Worm (Caenorhabditis elegans) whole organism, young adult: ENCODE measurements around the gene sinh-1.

Experiments used
- B0035.1 ChIP-seq: sonication (generic microtip); optimal IDR thresholded peaks from 2 replicates; lab custom pipeline; 2016; ENCODE audit warnings: missing genetic modification characterization, mild to moderate bottlenecking, missing compliant biosample characterization, missing genotype, missing genetic modification reagents
- B0261.1 ChIP-seq: sonication (generic microtip); optimal IDR thresholded peaks from 2 replicates; lab custom pipeline; 2016; ENCODE audit warnings: mild to moderate bottlenecking, missing genetic modification characterization, moderate library complexity, missing compliant biosample characterization
- C06A6.2 ChIP-seq: fragments of 200-800 bp; sonication (Bioruptor generic); conservative IDR thresholded peaks from 2 replicates; pipeline ENCODE4 v1.3.6; 2022; ENCODE audit warnings: missing genetic modification characterization, missing compliant biosample characterization
- C17E4.6 ChIP-seq: fragments of 200-800 bp; sonication (Bioruptor generic); IDR thresholded peaks from 2 replicates; pipeline ENCODE4 v1.3.6; 2022; ENCODE audit warnings: missing genetic modification reagents, missing genetic modification characterization, missing compliant biosample characterization
- D2030.7 ChIP-seq: fragments of 200-800 bp; sonication (Bioruptor generic); IDR thresholded peaks from 2 replicates; pipeline ENCODE4 v1.3.6; 2022; ENCODE audit warnings: missing genetic modification reagents, missing genetic modification characterization, missing compliant biosample characterization
- F37B4.10 ChIP-seq: fragments of 200-800 bp; sonication (Bioruptor generic); IDR thresholded peaks from 2 replicates; pipeline ENCODE4 v1.3.6; 2022; ENCODE audit warnings: missing genetic modification characterization, missing compliant biosample characterization
- F39B2.1 ChIP-seq: fragments of 200-800 bp; sonication (Bioruptor generic); IDR thresholded peaks from 2 replicates; pipeline ENCODE4 v1.3.6; 2022; ENCODE audit warnings: missing genetic modification reagents, missing genetic modification characterization, missing compliant biosample characterization
- F49E8.2 ChIP-seq: sonication (generic microtip); optimal IDR thresholded peaks from 3 replicates; lab custom pipeline; 2017; ENCODE audit warnings: missing genetic modification characterization, mild to moderate bottlenecking, missing compliant biosample characterization, antibody characterized with exemption, moderate library complexity; ENCODE audit not compliant: insufficient read depth
- F55B11.4 ChIP-seq: sonication (generic microtip); optimal IDR thresholded peaks from 2 replicates; lab custom pipeline; 2016; ENCODE audit warnings: missing compliant biosample characterization, missing genetic modification characterization, borderline replicate concordance; ENCODE audit not compliant: insufficient read depth
- Y53F4B.3 ChIP-seq: fragments of 200-800 bp; sonication (Bioruptor generic); IDR thresholded peaks from 2 replicates; pipeline ENCODE4 v1.3.6; 2022; ENCODE audit warnings: missing genetic modification reagents, missing genetic modification characterization, missing compliant biosample characterization
- Y67H2A.10 ChIP-seq: fragments of 200-800 bp; sonication (Bioruptor generic); conservative IDR thresholded peaks from 2 replicates; pipeline ENCODE4 v1.3.6; 2022; ENCODE audit warnings: missing genetic modification reagents, missing genetic modification characterization, missing compliant biosample characterization
- athp-1 ChIP-seq: sonication (generic microtip); optimal IDR thresholded peaks from 2 replicates; lab custom pipeline; 2017; ENCODE audit warnings: mild to moderate bottlenecking, missing genetic modification characterization, missing compliant biosample characterization
- attf-5 ChIP-seq: fragments of 200-800 bp; sonication (Bioruptor generic); optimal IDR thresholded peaks from 2 replicates; lab custom pipeline; 2018; ENCODE audit warnings: mild to moderate bottlenecking, missing genetic modification characterization, missing compliant biosample characterization
- attf-6 ChIP-seq: fragments of 200-800 bp; sonication (Bioruptor generic); IDR thresholded peaks from 2 replicates; pipeline ENCODE4 v1.3.6; 2022; ENCODE audit warnings: missing genetic modification reagents, missing genetic modification characterization, missing compliant biosample characterization
- cebp-1 ChIP-seq, 2 experiments: fragments of 200-800 bp in 1 of 2; sonication (Bioruptor generic) in 1 of 2; sonication (generic microtip) in 1 of 2; IDR thresholded peaks in 1 of 2; optimal IDR thresholded peaks in 1 of 2; 2 replicates each; pipeline versions ENCODE4 v1.3.6 to Lab custom; 2017 to 2022; ENCODE audit warnings: missing compliant biosample characterization in 2 of 2, missing genetic modification characterization in 2 of 2, mild to moderate bottlenecking in 1 of 2, missing genetic modification reagents in 1 of 2, moderate library complexity in 1 of 2
- ceh-27 ChIP-seq: fragments of 200-800 bp; sonication (Bioruptor generic); optimal IDR thresholded peaks from 2 replicates; lab custom pipeline; 2018; ENCODE audit warnings: mild to moderate bottlenecking, missing genetic modification characterization, moderate library complexity, missing compliant biosample characterization
- ceh-40 ChIP-seq: fragments of 200-800 bp; sonication (Bioruptor generic); IDR thresholded peaks from 2 replicates; pipeline ENCODE4 v1.3.6; 2022; ENCODE audit warnings: missing genetic modification characterization, missing compliant biosample characterization
- dox-1 ChIP-seq: fragments of 200-800 bp; sonication (Bioruptor generic); IDR thresholded peaks from 2 replicates; pipeline ENCODE4 v1.3.6; 2022; ENCODE audit warnings: missing genetic modification reagents, missing genetic modification characterization, missing compliant biosample characterization
- efl-1 ChIP-seq: fragments of 150-350 bp; optimal IDR thresholded peaks from 2 replicates; lab custom pipeline; 2014; ENCODE audit warnings: missing biosample characterization, missing genetic modification reagents, missing genetic modification characterization
- egl-44 ChIP-seq: fragments of 200-800 bp; sonication (Bioruptor generic); IDR thresholded peaks from 2 replicates; pipeline ENCODE4 v1.3.6; 2022; ENCODE audit warnings: missing genetic modification reagents, missing genetic modification characterization, missing compliant biosample characterization
- egrh-3 ChIP-seq: fragments of 200-800 bp; sonication (Bioruptor generic); IDR thresholded peaks from 2 replicates; pipeline ENCODE4 v1.3.6; 2022; ENCODE audit warnings: missing genetic modification reagents, missing genetic modification characterization, missing compliant biosample characterization
- gei-17 ChIP-seq: fragments of 200-800 bp; sonication (Bioruptor generic); optimal IDR thresholded peaks from 2 replicates; lab custom pipeline; 2018; ENCODE audit warnings: mild to moderate bottlenecking, missing genetic modification characterization, missing compliant biosample characterization
- hlh-12 ChIP-seq: sonication (generic microtip); optimal IDR thresholded peaks from 2 replicates; lab custom pipeline; 2016; ENCODE audit warnings: missing genetic modification characterization, missing compliant biosample characterization
- hmg-1.2 ChIP-seq: fragments of 200-800 bp; sonication (Bioruptor generic); IDR thresholded peaks from 2 replicates; pipeline ENCODE4 v1.3.6; 2022; ENCODE audit warnings: missing genetic modification reagents, missing genetic modification characterization, missing compliant biosample characterization
- lag-1 ChIP-seq: fragments of 200-800 bp; sonication (Bioruptor generic); IDR thresholded peaks from 2 replicates; pipeline ENCODE4 v1.3.6; 2022; ENCODE audit warnings: missing genetic modification reagents, missing genetic modification characterization, missing compliant biosample characterization
- let-526 ChIP-seq: fragments of 200-800 bp; sonication (Bioruptor generic); IDR thresholded peaks from 2 replicates; pipeline ENCODE4 v1.3.6; 2022; ENCODE audit warnings: missing genetic modification reagents, missing genetic modification characterization, missing compliant biosample characterization
- lin-54 ChIP-seq: fragments of 200-800 bp; sonication (Bioruptor generic); optimal IDR thresholded peaks from 2 replicates; lab custom pipeline; 2018; ENCODE audit warnings: mild to moderate bottlenecking, missing genetic modification characterization, missing compliant biosample characterization
- madf-3 ChIP-seq: fragments of 200-800 bp; sonication (Bioruptor generic); IDR thresholded peaks from 2 replicates; pipeline ENCODE4 v1.3.6; 2022; ENCODE audit warnings: missing genetic modification reagents, missing genetic modification characterization, missing compliant biosample characterization
- madf-6 ChIP-seq: fragments of 200-800 bp; sonication (Bioruptor generic); IDR thresholded peaks from 2 replicates; pipeline ENCODE4 v1.3.6; 2022; ENCODE audit warnings: missing genetic modification reagents, missing genetic modification characterization, missing compliant biosample characterization
- mcd-1 ChIP-seq: fragments of 200-800 bp; sonication (Bioruptor generic); IDR thresholded peaks from 2 replicates; pipeline ENCODE4 v1.3.6; 2022; ENCODE audit warnings: missing genetic modification reagents, missing genetic modification characterization, missing compliant biosample characterization
- mxl-1 ChIP-seq: sonication (generic microtip); optimal IDR thresholded peaks from 2 replicates; lab custom pipeline; 2016; ENCODE audit warnings: missing genetic modification characterization, missing compliant biosample characterization
- nfya-1 ChIP-seq: sonication (generic microtip); optimal IDR thresholded peaks from 2 replicates; lab custom pipeline; 2017; ENCODE audit warnings: antibody characterized with exemption, missing compliant biosample characterization, missing genetic modification characterization, borderline replicate concordance; ENCODE audit not compliant: insufficient read depth
- nfyb-1 ChIP-seq: fragments of 200-800 bp; sonication (Bioruptor generic); IDR thresholded peaks from 2 replicates; pipeline ENCODE4 v1.3.6; 2022; ENCODE audit warnings: missing genetic modification reagents, missing genetic modification characterization, missing compliant biosample characterization
- nhr-120 ChIP-seq: fragments of 200-800 bp; sonication (Bioruptor generic); IDR thresholded peaks from 2 replicates; pipeline ENCODE4 v1.3.6; 2022; ENCODE audit warnings: missing genetic modification characterization, missing compliant biosample characterization
- nhr-179 ChIP-seq: sonication (generic microtip); optimal IDR thresholded peaks from 2 replicates; lab custom pipeline; 2016; ENCODE audit warnings: mild to moderate bottlenecking, missing genetic modification characterization, missing compliant biosample characterization
- nhr-80 ChIP-seq: sonication (generic microtip); optimal IDR thresholded peaks from 2 replicates; lab custom pipeline; 2016; ENCODE audit warnings: missing genetic modification characterization, missing compliant biosample characterization
- pha-4 ChIP-seq: fragments of 150-350 bp; sonication (generic microtip); optimal IDR thresholded peaks from 2 replicates; lab custom pipeline; 2014; ENCODE audit warnings: missing biosample characterization, missing genetic modification reagents, missing genetic modification characterization
- rec-8 ChIP-seq, 2 experiments: sonication (generic microtip); optimal IDR thresholded peaks; 2 replicates each; lab custom pipeline; 2016; ENCODE audit warnings: mild to moderate bottlenecking in 2 of 2, missing genetic modification characterization in 2 of 2, missing genetic modification reagents in 2 of 2, missing genotype in 2 of 2, missing biosample characterization in 1 of 2, missing compliant biosample characterization in 1 of 2, moderate library complexity in 1 of 2
- sdz-38 ChIP-seq: sonication (generic microtip); optimal IDR thresholded peaks from 2 replicates; lab custom pipeline; 2016; ENCODE audit warnings: missing genotype, missing genetic modification characterization, missing compliant biosample characterization
- snpc-4 ChIP-seq, 5 experiments: fragments of 150-350 bp in 1 of 5; sonication (generic microtip) in 4 of 5; optimal IDR thresholded peaks; 2 replicates each; lab custom pipeline; 2014 to 2018; ENCODE audit warnings: missing genetic modification characterization in 5 of 5, missing biosample characterization in 3 of 5, antibody characterized with exemption in 2 of 5, mild to moderate bottlenecking in 2 of 5, missing compliant biosample characterization in 2 of 5, missing genotype in 2 of 5, moderate library complexity in 2 of 5, missing genetic modification reagents in 1 of 5
- zfh-2 ChIP-seq: fragments of 200-800 bp; sonication (Bioruptor generic); conservative IDR thresholded peaks from 2 replicates; pipeline ENCODE4 v1.3.6; 2022; ENCODE audit warnings: missing genetic modification reagents, missing genetic modification characterization, missing compliant biosample characterization
- ztf-18 ChIP-seq: sonication (generic microtip); optimal IDR thresholded peaks from 2 replicates; lab custom pipeline; 2016; ENCODE audit warnings: missing genotype, mild to moderate bottlenecking, missing genetic modification characterization, missing compliant biosample characterization
- ztf-22 ChIP-seq: fragments of 200-800 bp; sonication (Bioruptor generic); optimal IDR thresholded peaks from 2 replicates; lab custom pipeline; 2018; ENCODE audit warnings: mild to moderate bottlenecking, missing genetic modification characterization, moderate library complexity, missing compliant biosample characterization
- ztf-26 ChIP-seq: sonication (generic microtip); optimal IDR thresholded peaks from 2 replicates; lab custom pipeline; 2017; ENCODE audit warnings: missing genetic modification characterization, missing compliant biosample characterization
- ztf-3 ChIP-seq: fragments of 200-800 bp; sonication (Bioruptor generic); optimal IDR thresholded peaks from 2 replicates; lab custom pipeline; 2018; ENCODE audit warnings: mild to moderate bottlenecking, missing genetic modification characterization, missing compliant biosample characterization

Gene sinh-1

ce11 chrII:12214562-12214961 lies 13.5 kb upstream of the sinh-1 start:
- TF ChIP-seq lag-1 (GFP tag; lab: Robert Waterston, UW) (no peak), F37B4.10 (GFP tag; lab: Robert Waterston, UW) (no peak), pha-4 (tag; lab: Kevin White, UChicago) (no peak), D2030.7 (GFP tag; lab: Robert Waterston, UW) (no peak), F55B11.4 (tag; lab: Kevin White, UChicago) (no peak), zfh-2 (GFP tag; lab: Robert Waterston, UW) (peak; percentile 83), egrh-3 (GFP tag; lab: Robert Waterston, UW) (peak; percentile 40; the same call in 1 of the 2 replicates), egl-44 (GFP tag; lab: Robert Waterston, UW) (0 out of 2 replicates have a peak, but pooled peaks have one; percentile 18)

- TF ChIP-seq madf-6 (GFP tag; lab: Robert Waterston, UW) = no peak
- TF ChIP-seq attf-5 (GFP tag; lab: Kevin White, UChicago) = peak; percentile 63
- TF ChIP-seq hlh-12 = no peak
- TF ChIP-seq nhr-120 (GFP tag; lab: Robert Waterston, UW) = no peak
- no peak for TF ChIP-seq athp-1
- TF ChIP-seq F49E8.2 (tag; lab: Kevin White, UChicago) = no peak
- peak; percentile 53 for TF ChIP-seq ztf-26 (tag; lab: Kevin White, UChicago)
- TF ChIP-seq Y53F4B.3 (GFP tag; lab: Robert Waterston, UW) = no peak
- peak; percentile 73 for TF ChIP-seq egrh-3 (GFP tag; lab: Robert Waterston, UW)
- TF ChIP-seq F37B4.10 (GFP tag; lab: Robert Waterston, UW) = no peak
- TF ChIP-seq ceh-40 (GFP tag; lab: Robert Waterston, UW) = no peak
- TF ChIP-seq sdz-38 = no peak
- no peak for TF ChIP-seq cebp-1 (GFP tag; IDR thresholded peaks at IDR 0.05; lab: Robert Waterston, UW)
- TF ChIP-seq cebp-1 (tag; optimal IDR thresholded peaks at IDR 0.05; lab: Kevin White, UChicago) = peak; percentile 76
- peak; percentile 68 for TF ChIP-seq mcd-1
- TF ChIP-seq ztf-3 = no peak
- peak; percentile 36 for TF ChIP-seq gei-17 (GFP tag; lab: Kevin White, UChicago)
- TF ChIP-seq dox-1 = peak; percentile 75
- TF ChIP-seq mxl-1 (tag; lab: Kevin White, UChicago) = no peak
- TF ChIP-seq nfya-1 (tag; lab: Kevin White, UChicago) = no peak
- no peak for TF ChIP-seq egl-44 (GFP tag; lab: Robert Waterston, UW)
- TF ChIP-seq nfyb-1 = peak; percentile 79
- no peak for TF ChIP-seq C06A6.2 (GFP tag; lab: Robert Waterston, UW)
- no peak for TF ChIP-seq madf-3 (GFP tag; lab: Robert Waterston, UW)
- TF ChIP-seq nhr-179 = no peak
- peak; percentile 78; the same call in 1 of the 2 replicates for TF ChIP-seq hmg-1.2 (GFP tag; lab: Robert Waterston, UW)
- TF ChIP-seq ztf-18 (tag; lab: Kevin White, UChicago) = peak; percentile 33
- TF ChIP-seq attf-6 (GFP tag; lab: Robert Waterston, UW) = no peak
- peak; percentile 62 for TF ChIP-seq snpc-4 (GFP tag; optimal IDR thresholded peaks at IDR 0.05; lab: Kevin White, UChicago)
- TF ChIP-seq snpc-4 (tag; optimal IDR thresholded peaks at IDR 0.05; lab: Kevin White, UChicago) = peak; percentile 50 to 87 (median 81)
- TF ChIP-seq F39B2.1 = no peak
- TF ChIP-seq lin-54 (GFP tag; lab: Kevin White, UChicago) = peak; percentile 27
- TF ChIP-seq efl-1 (GFP tag; lab: Kevin White, UChicago) = no peak
- peak; percentile 40 for TF ChIP-seq nhr-80
- TF ChIP-seq rec-8 (tag; optimal IDR thresholded peaks at IDR 0.05; lab: Kevin White, UChicago) = no peak
- TF ChIP-seq ceh-27 (GFP tag; lab: Kevin White, UChicago) = peak; percentile 78
- no peak for TF ChIP-seq C17E4.6 (GFP tag; lab: Robert Waterston, UW)
- no peak for TF ChIP-seq let-526 (GFP tag; lab: Robert Waterston, UW)
- TF ChIP-seq B0035.1 = no peak
- no peak for TF ChIP-seq Y67H2A.10 (GFP tag; lab: Robert Waterston, UW)
- no peak for TF ChIP-seq B0261.1
- TF ChIP-seq ztf-22 (GFP tag; lab: Kevin White, UChicago) = no peak
Measured at ce11 chrII:12222524-12222923, 5.6 kb upstream of the sinh-1 start.
